Worm (Caenorhabditis elegans) whole organism, L1 larva: ENCODE data around the gene pas-1.

Experiments used
- C04F5.9 ChIP-seq: sonication (generic microtip); optimal IDR thresholded peaks from 2 replicates; lab custom pipeline; 2016; ENCODE audit warnings: missing genetic modification characterization, missing compliant biosample characterization
- C34B4.2 ChIP-seq: sonication (generic microtip); optimal IDR thresholded peaks from 2 replicates; lab custom pipeline; 2017; ENCODE audit warnings: mild to moderate bottlenecking, missing genetic modification characterization, missing compliant biosample characterization
- Y116A8C.19 ChIP-seq: sonication (generic microtip); optimal IDR thresholded peaks from 2 replicates; lab custom pipeline; 2016; ENCODE audit warnings: missing compliant biosample characterization, missing genetic modification characterization, borderline replicate concordance
- aha-1 ChIP-seq: fragments of 150-350 bp; optimal IDR thresholded peaks from 2 replicates; lab custom pipeline; 2014; ENCODE audit warnings: missing biosample characterization, missing genetic modification characterization
- aly-2 ChIP-seq: fragments of 150-350 bp; optimal IDR thresholded peaks from 2 replicates; lab custom pipeline; 2014; ENCODE audit warnings: missing biosample characterization, missing genetic modification characterization
- blmp-1 ChIP-seq: fragments of 150-350 bp; optimal IDR thresholded peaks from 2 replicates; lab custom pipeline; 2014; ENCODE audit warnings: missing biosample characterization, missing genetic modification characterization
- dsc-1 ChIP-seq: sonication (generic microtip); optimal IDR thresholded peaks from 2 replicates; lab custom pipeline; 2016; ENCODE audit warnings: mild to moderate bottlenecking, missing genetic modification characterization, missing compliant biosample characterization
- egl-27 ChIP-seq, 2 experiments: fragments of 150-350 bp in 1 of 2; sonication (generic microtip); optimal IDR thresholded peaks; 3 replicates each; lab custom pipeline; 2017 to 2018; ENCODE audit warnings: missing biosample characterization in 2 of 2, missing genetic modification characterization in 2 of 2, missing genetic modification reagents in 2 of 2
- fkh-8 ChIP-seq: sonication (generic microtip); optimal IDR thresholded peaks from 2 replicates; lab custom pipeline; 2016; ENCODE audit warnings: mild to moderate bottlenecking, missing genetic modification characterization, missing compliant biosample characterization
- fos-1 ChIP-seq: fragments of 150-350 bp; optimal IDR thresholded peaks from 2 replicates; lab custom pipeline; 2014; ENCODE audit warnings: missing biosample characterization, missing genetic modification characterization
- grh-1 ChIP-seq: fragments of 200-800 bp; sonication (Bioruptor generic); IDR thresholded peaks from 2 replicates; pipeline ENCODE4 v1.3.6; 2022; ENCODE audit warnings: missing genetic modification reagents, missing genetic modification characterization, missing compliant biosample characterization
- isw-1 ChIP-seq: fragments of 200-800 bp; sonication (Bioruptor generic); IDR thresholded peaks from 2 replicates; pipeline ENCODE4 v1.3.6; 2022; ENCODE audit warnings: missing genetic modification characterization, missing compliant biosample characterization
- lin-14 ChIP-seq: fragments of 200-800 bp; sonication (Bioruptor generic); optimal IDR thresholded peaks from 2 replicates; lab custom pipeline; 2018; ENCODE audit warnings: mild to moderate bottlenecking, missing genetic modification characterization, moderate library complexity, missing compliant biosample characterization
- lin-35 ChIP-seq, 2 experiments: fragments of 150-350 bp; optimal IDR thresholded peaks; 2 replicates each; lab custom pipeline; 2014; ENCODE audit warnings: missing biosample characterization in 2 of 2, missing genetic modification characterization in 2 of 2, missing genetic modification reagents in 2 of 2
- mab-9 ChIP-seq: fragments of 200-800 bp; sonication (Bioruptor generic); IDR thresholded peaks from 2 replicates; pipeline ENCODE4 v1.3.6; 2022; ENCODE audit warnings: missing genetic modification reagents, missing genetic modification characterization, missing compliant biosample characterization
- mdl-1 ChIP-seq, 2 experiments: fragments of 150-350 bp; optimal IDR thresholded peaks; 2 replicates each; lab custom pipeline; 2014 to 2017; ENCODE audit warnings: missing biosample characterization in 2 of 2, missing genetic modification characterization in 2 of 2, inconsistent platforms in 1 of 2
- nhr-12 ChIP-seq: sonication (generic microtip); optimal IDR thresholded peaks from 2 replicates; lab custom pipeline; 2017; ENCODE audit warnings: missing biosample characterization, missing genetic modification characterization
- nhr-20 ChIP-seq: sonication (generic microtip); optimal IDR thresholded peaks from 2 replicates; lab custom pipeline; 2016; ENCODE audit warnings: mild to moderate bottlenecking, missing genetic modification characterization, missing compliant biosample characterization
- nhr-71 ChIP-seq: sonication (generic microtip); optimal IDR thresholded peaks from 2 replicates; lab custom pipeline; 2016; ENCODE audit warnings: mild to moderate bottlenecking, missing genetic modification characterization, moderate library complexity, missing compliant biosample characterization
- nhr-76 ChIP-seq: sonication (generic microtip); optimal IDR thresholded peaks from 2 replicates; lab custom pipeline; 2017; ENCODE audit warnings: missing biosample characterization, missing genetic modification characterization
- pag-3 ChIP-seq: sonication (generic microtip); optimal IDR thresholded peaks from 2 replicates; lab custom pipeline; 2017; ENCODE audit warnings: missing genetic modification characterization, mild to moderate bottlenecking, missing compliant biosample characterization, antibody characterized with exemption, borderline replicate concordance; ENCODE audit not compliant: insufficient read depth
- pax-3 ChIP-seq: fragments of 200-800 bp; sonication (Bioruptor generic); optimal IDR thresholded peaks from 2 replicates; lab custom pipeline; 2018; ENCODE audit warnings: mild to moderate bottlenecking, missing genetic modification characterization, moderate library complexity, missing compliant biosample characterization
- pqm-1 ChIP-seq: sonication (generic microtip); optimal IDR thresholded peaks from 3 replicates; lab custom pipeline; 2017; ENCODE audit warnings: missing biosample characterization, missing genetic modification characterization
- skn-1 ChIP-seq: fragments of 150-350 bp; optimal IDR thresholded peaks from 2 replicates; lab custom pipeline; 2014; ENCODE audit warnings: missing biosample characterization, missing genetic modification characterization
- snpc-4 ChIP-seq: fragments of 150-350 bp; optimal IDR thresholded peaks from 2 replicates; lab custom pipeline; 2014; ENCODE audit warnings: missing biosample characterization, missing genetic modification characterization
- sox-4 ChIP-seq: sonication (generic microtip); optimal IDR thresholded peaks from 2 replicates; lab custom pipeline; 2016; ENCODE audit warnings: missing genetic modification characterization, missing compliant biosample characterization
- sup-37 ChIP-seq: fragments of 200-800 bp; sonication (Bioruptor generic); optimal IDR thresholded peaks from 2 replicates; lab custom pipeline; 2018; ENCODE audit warnings: mild to moderate bottlenecking, missing genetic modification characterization, missing compliant biosample characterization
- tbx-2 ChIP-seq: sonication (generic microtip); optimal IDR thresholded peaks from 2 replicates; lab custom pipeline; 2016; ENCODE audit warnings: missing genetic modification characterization, missing compliant biosample characterization
- unc-30 ChIP-seq: sonication (generic microtip); optimal IDR thresholded peaks from 2 replicates; lab custom pipeline; 2017; ENCODE audit warnings: missing biosample characterization, missing genetic modification characterization
- unc-62 ChIP-seq: fragments of 150-350 bp; optimal IDR thresholded peaks from 2 replicates; lab custom pipeline; 2014; ENCODE audit warnings: missing biosample characterization, missing genetic modification reagents, missing genetic modification characterization
- unc-86 ChIP-seq: sonication (generic microtip); optimal IDR thresholded peaks from 2 replicates; lab custom pipeline; 2016; ENCODE audit warnings: missing genetic modification characterization, missing compliant biosample characterization
- zag-1 ChIP-seq: fragments of 150-350 bp; optimal IDR thresholded peaks from 2 replicates; lab custom pipeline; 2014; ENCODE audit warnings: missing biosample characterization, missing genetic modification characterization
- zip-4 ChIP-seq: fragments of 200-800 bp; sonication (Bioruptor generic); optimal IDR thresholded peaks from 2 replicates; lab custom pipeline; 2018; ENCODE audit warnings: mild to moderate bottlenecking, missing genetic modification characterization, moderate library complexity, missing compliant biosample characterization
- ztf-11 ChIP-seq, 2 experiments: sonication (generic microtip); optimal IDR thresholded peaks; 2 replicates each; lab custom pipeline; 2016 to 2017; ENCODE audit warnings: missing genetic modification characterization in 2 of 2, missing biosample characterization in 1 of 2, missing compliant biosample characterization in 1 of 2
- ztf-4 ChIP-seq: fragments of 150-350 bp; optimal IDR thresholded peaks from 2 replicates; lab custom pipeline; 2014; ENCODE audit warnings: missing biosample characterization, missing genetic modification characterization

Gene pas-1

DNA sequence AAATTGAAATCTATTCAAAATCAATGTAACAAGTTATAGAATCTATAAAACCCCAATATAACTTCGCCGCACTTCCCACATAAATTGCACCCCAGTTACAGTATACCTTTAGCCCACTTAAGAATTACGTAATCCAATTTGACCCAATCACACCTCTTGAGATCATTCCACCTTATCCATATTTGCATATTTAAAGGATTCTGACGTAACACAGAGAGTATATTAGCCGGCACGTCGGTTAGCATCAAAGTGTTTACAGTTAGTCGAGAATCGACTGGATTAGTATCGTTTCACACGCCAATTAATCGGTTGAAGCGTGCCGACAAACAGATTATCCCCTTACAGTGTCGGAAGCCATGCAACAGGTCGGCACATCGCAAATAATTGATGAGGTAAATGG, 11.2 kb upstream of the pas-1 start:
- TF ChIP-seq blmp-1 (tag; lab: Kevin White, UChicago) = no peak
- no peak for TF ChIP-seq pag-3 (tag; lab: Kevin White, UChicago)
- no peak for TF ChIP-seq pqm-1 (tag; lab: Kevin White, UChicago)
- TF ChIP-seq zag-1 (tag; lab: Kevin White, UChicago) = no peak

- TF ChIP-seq grh-1 (no peak), snpc-4 (tag; lab: Kevin White, UChicago) (no peak)
- TF ChIP-seq, all 84 proteins: peak for 0
Observed at ce11 chrV:14432259-14432658, 9.8 kb upstream of the pas-1 start, which contains the start of gene egl-1. egl-1 (minus strand) TSS chrV:14432359.

DNA sequence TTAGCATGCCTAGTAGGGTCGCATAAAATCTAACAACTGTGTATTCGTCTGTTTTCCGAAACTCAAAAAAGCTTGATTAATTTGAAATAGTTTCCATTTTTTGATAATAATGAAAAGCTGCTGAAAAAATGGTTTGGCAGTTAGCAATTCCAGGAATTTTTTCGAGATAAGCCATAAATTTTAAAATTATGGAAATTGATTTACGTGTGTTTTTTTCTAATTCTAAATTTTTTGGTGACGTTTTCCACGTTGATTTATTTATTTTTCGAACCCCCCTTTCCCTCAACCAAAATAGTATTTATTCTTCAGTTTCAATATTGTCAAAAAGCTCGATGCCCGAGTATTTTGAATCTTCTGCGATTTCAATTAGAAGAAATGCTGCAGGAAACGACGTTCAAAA, 6.4 kb upstream of the pas-1 start, which contains the start of gene F23B12.1:
Gene F23B12.1, plus strand, starts transcription at position 301 of the 400 bp plus-strand sequence.
- TF ChIP-seq lin-35 (GFP tag; optimal IDR thresholded peaks at IDR 0.05; lab: Kevin White, UChicago) (no peak), grh-1 (no peak), fkh-8 (tag; lab: Kevin White, UChicago) (no peak), ztf-4 (tag; lab: Kevin White, UChicago) (no peak), isw-1 (GFP tag; lab: Robert Waterston, UW) (no peak), C04F5.9 (no peak), pax-3 (tag; lab: Kevin White, UChicago) (no peak), mab-9 (GFP tag; lab: Robert Waterston, UW) (no peak), sup-37 (GFP tag; lab: Kevin White, UChicago) (no peak), nhr-71 (tag; lab: Kevin White, UChicago) (no peak), skn-1 (tag; lab: Kevin White, UChicago) (no peak), sox-4 (tag; lab: Kevin White, UChicago) (no peak), aha-1 (no peak), unc-30 (no peak), mdl-1 (tag; optimal IDR thresholded peaks at IDR 0.05; lab: Kevin White, UChicago) (no peak), aly-2 (tag; lab: Kevin White, UChicago) (no peak), fos-1 (no peak), egl-27 (tag; optimal IDR thresholded peaks at IDR 0.05; lab: Kevin White, UChicago) (no peak), C34B4.2 (no peak)
- TF ChIP-seq, all 84 proteins: peak for 0

DNA sequence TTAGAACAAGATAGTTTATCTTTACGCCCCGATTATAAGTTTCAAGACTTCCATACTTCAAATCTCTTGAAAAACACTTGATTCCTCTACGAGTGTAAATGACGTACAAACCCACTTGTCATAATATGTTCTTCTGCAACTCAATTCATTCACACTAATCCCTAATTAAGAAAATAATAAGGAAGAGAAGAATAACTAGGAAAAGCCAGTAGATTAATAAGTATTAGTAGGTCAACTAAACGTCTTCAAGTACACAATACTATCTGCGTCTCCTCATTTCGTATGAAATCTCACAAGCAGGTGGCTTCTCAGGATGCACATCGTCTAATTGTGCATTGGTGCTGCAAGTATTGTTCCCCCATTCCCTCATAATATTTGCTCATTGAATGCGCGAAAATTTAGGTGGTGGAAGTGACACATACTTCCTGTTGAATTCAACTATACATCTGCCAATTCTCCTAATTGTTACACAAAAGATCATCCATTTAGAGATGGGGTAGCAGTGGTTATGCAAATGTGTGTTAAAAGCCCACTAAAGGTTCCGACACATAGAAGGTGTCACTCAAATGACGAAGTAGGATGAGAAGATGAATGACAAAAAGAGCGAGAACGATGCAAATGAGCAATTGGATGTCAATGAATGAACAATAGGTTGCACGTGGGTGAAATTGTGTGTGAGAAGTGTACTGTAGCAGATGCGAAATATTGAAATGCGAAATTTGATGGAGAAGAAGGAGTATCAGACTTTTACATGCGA, 4.8 kb upstream of the pas-1 start:
- TF ChIP-seq tbx-2 (tag; lab: Kevin White, UChicago) = no peak
- TF ChIP-seq nhr-12 (tag; lab: Kevin White, UChicago) = no peak
- no peak for TF ChIP-seq zip-4 (GFP tag; lab: Kevin White, UChicago)
- no peak for TF ChIP-seq lin-14 (GFP tag; lab: Kevin White, UChicago)
- TF ChIP-seq unc-86 = no peak
- TF ChIP-seq fos-1 = no peak
- TF ChIP-seq ztf-11 (tag; optimal IDR thresholded peaks at IDR 0.05; lab: Kevin White, UChicago) = no peak
- peak; percentile 96 for TF ChIP-seq dsc-1 (tag; lab: Kevin White, UChicago)
- peak; percentile 3 for TF ChIP-seq sox-4 (tag; lab: Kevin White, UChicago)
- peak; percentile 77 for TF ChIP-seq pax-3 (tag; lab: Kevin White, UChicago)
- no peak for TF ChIP-seq unc-62 (GFP tag; lab: Kevin White, UChicago)
- no peak for TF ChIP-seq nhr-20
- no peak for TF ChIP-seq pqm-1 (tag; lab: Kevin White, UChicago)
- TF ChIP-seq nhr-76 (tag; lab: Kevin White, UChicago) = no peak
- TF ChIP-seq Y116A8C.19 (tag; lab: Kevin White, UChicago) = no peak
